Fruit fly (Drosophila melanogaster) whole organism, pupa: Measurements from ENCODE around the gene Alg1.
"Not testable (repeated sequence)": the region's sequence is repeated elsewhere in the genome, so short reads cannot be mapped to it uniquely, and the experiment has no call there.

Experiments used
- CG12605 ChIP-seq: fragments of 200-800 bp; sonication (Bioruptor generic); IDR thresholded peaks from 2 replicates; pipeline ENCODE4 v1.3.6; 2022; ENCODE audit warnings: missing biosample characterization, missing genetic modification characterization
- CG13204 ChIP-seq: fragments of 200-800 bp; sonication (Bioruptor generic); optimal IDR thresholded peaks from 2 replicates; lab custom pipeline; 2018; ENCODE audit warnings: missing biosample characterization, mild to moderate bottlenecking, missing genetic modification characterization, moderate library complexity
- CG14655 ChIP-seq: fragments of 200-800 bp; sonication (Bioruptor generic); optimal IDR thresholded peaks from 3 replicates; lab custom pipeline; 2017; ENCODE audit warnings: mild to moderate bottlenecking, missing biosample characterization, missing genetic modification reagents, missing genetic modification characterization
- CG15710 ChIP-seq: fragments of 200-800 bp; sonication (Bioruptor generic); optimal IDR thresholded peaks from 2 replicates; lab custom pipeline; 2018; ENCODE audit warnings: missing biosample characterization, mild to moderate bottlenecking, missing genetic modification characterization, moderate library complexity
- CG17806 ChIP-seq: fragments of 200-800 bp; sonication (Bioruptor generic); optimal IDR thresholded peaks from 2 replicates; lab custom pipeline; 2018; ENCODE audit warnings: missing biosample characterization, mild to moderate bottlenecking, missing genetic modification characterization, moderate library complexity
- CG32121 ChIP-seq: fragments of 200-800 bp; sonication (Bioruptor generic); IDR thresholded peaks from 2 replicates; pipeline ENCODE4 v1.3.6; 2022; ENCODE audit warnings: missing biosample characterization, missing genetic modification characterization
- CG34367 ChIP-seq: fragments of 200-800 bp; sonication (Bioruptor generic); optimal IDR thresholded peaks from 2 replicates; lab custom pipeline; 2018; ENCODE audit warnings: missing biosample characterization, mild to moderate bottlenecking, missing genetic modification characterization
- CG8159 ChIP-seq: fragments of 200-800 bp; sonication (Bioruptor generic); optimal IDR thresholded peaks from 3 replicates; lab custom pipeline; 2018; ENCODE audit warnings: missing biosample characterization, mild to moderate bottlenecking, missing genetic modification characterization, moderate library complexity
- CG8301 ChIP-seq: fragments of 200-800 bp; sonication (Bioruptor generic); optimal IDR thresholded peaks from 2 replicates; lab custom pipeline; 2018; ENCODE audit warnings: missing biosample characterization, mild to moderate bottlenecking, missing genetic modification characterization
- CG9948 ChIP-seq: fragments of 200-800 bp; sonication (Bioruptor generic); optimal IDR thresholded peaks from 2 replicates; lab custom pipeline; 2018; ENCODE audit warnings: missing biosample characterization, mild to moderate bottlenecking, missing genetic modification characterization, moderate library complexity
- D1 ChIP-seq: fragments of 200-800 bp; sonication (Bioruptor generic); optimal IDR thresholded peaks from 2 replicates; lab custom pipeline; 2018; ENCODE audit warnings: missing biosample characterization, mild to moderate bottlenecking, missing genetic modification characterization, moderate library complexity
- EcR ChIP-seq: fragments of 200-800 bp; sonication (Bioruptor generic); optimal IDR thresholded peaks from 3 replicates; lab custom pipeline; 2019; ENCODE audit warnings: missing biosample characterization, missing genetic modification characterization, mild to moderate bottlenecking, moderate library complexity, missing genetic modification reagents
- Ets98B ChIP-seq: fragments of 200-800 bp; sonication (Bioruptor generic); IDR thresholded peaks from 2 replicates; pipeline ENCODE4 v1.3.6; 2022; ENCODE audit warnings: missing biosample characterization, missing genetic modification characterization
- Pif1A ChIP-seq: fragments of 200-800 bp; sonication (Bioruptor generic); optimal IDR thresholded peaks from 3 replicates; lab custom pipeline; 2016; ENCODE audit warnings: missing biosample characterization, missing genetic modification characterization
- Pif1B ChIP-seq: fragments of 200-800 bp; sonication (Bioruptor generic); optimal IDR thresholded peaks from 3 replicates; lab custom pipeline; 2016; ENCODE audit warnings: missing biosample characterization, missing genetic modification characterization
- Snoo ChIP-seq: fragments of 200-800 bp; sonication (Bioruptor generic); optimal IDR thresholded peaks from 3 replicates; lab custom pipeline; 2017; ENCODE audit warnings: missing biosample characterization, mild to moderate bottlenecking, missing genetic modification characterization, inconsistent platforms
- fd96Ca ChIP-seq: fragments of 200-800 bp; sonication (Bioruptor generic); IDR thresholded peaks from 3 replicates; pipeline ENCODE4 v1.3.6; 2022; ENCODE audit warnings: missing biosample characterization, missing genetic modification characterization
- gl ChIP-seq: fragments of 200-800 bp; sonication (Bioruptor generic); optimal IDR thresholded peaks from 2 replicates; lab custom pipeline; 2018; ENCODE audit warnings: missing biosample characterization, mild to moderate bottlenecking, missing genetic modification characterization

The Alg1 gene

dm6 chr3R:17776104-17776589, 34.8 kb downstream of the Alg1 start:
- TF ChIP-seq CG34367 (tag; lab: Kevin White, UChicago), result no peak
- TF ChIP-seq CG13204 (GFP tag; lab: Kevin White, UChicago), result no peak
- TF ChIP-seq EcR (GFP tag; lab: Kevin White, UChicago), result no peak
- no peak for TF ChIP-seq gl (tag; lab: Kevin White, UChicago)
- TF ChIP-seq Pif1B, result no peak
- TF ChIP-seq D1 (tag; lab: Kevin White, UChicago), result no peak
- no peak for TF ChIP-seq CG9948 (tag; lab: Kevin White, UChicago)
- no peak for TF ChIP-seq CG14655
- TF ChIP-seq CG12605 (GFP tag; lab: Robert Waterston, UW), result no peak
- TF ChIP-seq CG8301 (tag; lab: Kevin White, UChicago), result no peak
- TF ChIP-seq Ets98B (GFP tag; lab: Robert Waterston, UW), result no peak
- no peak for TF ChIP-seq CG15710 (tag; lab: Kevin White, UChicago)
- no peak for TF ChIP-seq CG17806 (tag; lab: Kevin White, UChicago)

- TF ChIP-seq CG9948 (tag; lab: Kevin White, UChicago) (no peak), CG8159 (tag; lab: Kevin White, UChicago) (peak; percentile 51), CG14655 (peak; percentile 59)
- TF ChIP-seq, all 21 proteins: peak for 2
Measured at dm6 chr3R:17774538-17774937, 36.4 kb downstream of the Alg1 start.

- no peak for TF ChIP-seq CG12605 (GFP tag; lab: Robert Waterston, UW)
- TF ChIP-seq, all 21 proteins: peak for 0
Measured at dm6 chr3R:17773893-17774292, 37.0 kb downstream of the Alg1 start.

dm6 chr3R:17763088-17763487, 47.8 kb downstream of the Alg1 start, which contains the start of gene TyrR:
Gene TyrR, minus strand, starts transcription at chr3R:17763188.
- TF ChIP-seq Pif1B; CG34367 (tag; lab: Kevin White, UChicago); CG8159 (tag; lab: Kevin White, UChicago): not testable (repeated sequence)

dm6 chr3R:17762261-17762660, 48.7 kb downstream of the Alg1 start:
- no peak for TF ChIP-seq CG32121
- TF ChIP-seq CG15710 (tag; lab: Kevin White, UChicago), result no peak
- TF ChIP-seq EcR (GFP tag; lab: Kevin White, UChicago), result no peak
- TF ChIP-seq CG13204 (GFP tag; lab: Kevin White, UChicago), result no peak
- no peak for TF ChIP-seq fd96Ca (GFP tag; lab: Robert Waterston, UW)
- TF ChIP-seq CG12605 (GFP tag; lab: Robert Waterston, UW), result no peak
- TF ChIP-seq Pif1A, result no peak
- no peak for TF ChIP-seq D1 (tag; lab: Kevin White, UChicago)
- TF ChIP-seq CG9948 (tag; lab: Kevin White, UChicago), result no peak
- TF ChIP-seq Snoo (tag; lab: Kevin White, UChicago), result no peak
- TF ChIP-seq CG14655, result no peak

dm6 chr3R:17759773-17760476, 51.0 kb downstream of the Alg1 start:
- no peak for TF ChIP-seq CG9948 (tag; lab: Kevin White, UChicago)
